Worm (Caenorhabditis elegans) whole organism, late embryonic: ENCODE results near the gene F11A5.15.

ENCODE experiments used
- gmeb-2 ChIP-seq: sonication (generic microtip); optimal IDR thresholded peaks from 2 replicates; lab custom pipeline; 2016; ENCODE audit warnings: missing genetic modification characterization, inconsistent platforms, missing compliant biosample characterization
- lim-6 ChIP-seq: sonication (generic microtip); optimal IDR thresholded peaks from 2 replicates; lab custom pipeline; 2016; ENCODE audit warnings: missing genetic modification characterization, missing compliant biosample characterization
- lin-11 ChIP-seq: fragments of 200-800 bp; sonication (Bioruptor generic); optimal IDR thresholded peaks from 2 replicates; lab custom pipeline; 2018; ENCODE audit warnings: mild to moderate bottlenecking, missing genetic modification characterization, missing compliant biosample characterization

DNA sequence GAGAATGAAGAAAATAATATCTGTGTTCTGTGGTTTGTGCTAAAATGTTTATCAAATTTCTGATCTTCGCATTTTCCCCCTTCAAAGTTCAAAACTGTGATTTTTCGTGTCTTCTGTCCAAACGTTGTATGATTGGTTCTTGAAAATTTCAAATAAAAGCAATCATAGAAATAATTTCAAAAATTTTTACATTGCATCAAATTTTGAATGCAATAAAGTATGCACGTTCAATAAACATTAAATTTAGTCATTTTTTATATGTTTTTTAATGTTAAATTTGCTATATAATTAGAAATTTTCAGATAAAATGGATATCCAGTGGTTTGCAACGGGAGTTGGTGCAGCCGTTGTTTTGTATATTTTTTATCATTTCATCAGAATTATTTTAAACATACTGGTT, 5.6 kb upstream of the F11A5.15 start, which contains the start of gene stdh-2:
- TF ChIP-seq gmeb-2, result no peak
- TF ChIP-seq lin-11, result no peak
- TF ChIP-seq lim-6 (tag; lab: Kevin White, UChicago), result no peak
